Worm (Caenorhabditis elegans) whole organism, early embryonic: ENCODE measurements around the gene ttll-15.

Experiments used
- F13C5.2 ChIP-seq: sonication (generic microtip); optimal IDR thresholded peaks from 2 replicates; lab custom pipeline; 2017; ENCODE audit warnings: mild to moderate bottlenecking, missing genetic modification characterization, inconsistent platforms, missing compliant biosample characterization
- aly-1 ChIP-seq: sonication (generic microtip); optimal IDR thresholded peaks from 2 replicates; lab custom pipeline; 2016; ENCODE audit warnings: missing genetic modification characterization, missing compliant biosample characterization
- ama-1 ChIP-seq: fragments of 150-350 bp; optimal IDR thresholded peaks from 2 replicates; lab custom pipeline; 2014
- ceh-13 ChIP-seq: fragments of 200-800 bp; sonication (Bioruptor generic); optimal IDR thresholded peaks from 2 replicates; lab custom pipeline; 2018; ENCODE audit warnings: mild to moderate bottlenecking, missing genetic modification characterization, missing compliant biosample characterization
- ceh-36 ChIP-seq: sonication (generic microtip); optimal IDR thresholded peaks from 2 replicates; lab custom pipeline; 2016; ENCODE audit warnings: missing genetic modification characterization, inconsistent platforms, missing compliant biosample characterization
- ets-7 ChIP-seq: sonication (generic microtip); optimal IDR thresholded peaks from 2 replicates; lab custom pipeline; 2016; ENCODE audit warnings: missing genotype, missing genetic modification characterization, missing compliant biosample characterization
- flt-1 ChIP-seq: fragments of 200-800 bp; sonication (Bioruptor generic); IDR thresholded peaks from 2 replicates; pipeline ENCODE4 v1.3.6; 2022; ENCODE audit warnings: missing genetic modification characterization, missing compliant biosample characterization
- hmbx-1 ChIP-seq: sonication (generic microtip); optimal IDR thresholded peaks from 2 replicates; lab custom pipeline; 2016; ENCODE audit warnings: mild to moderate bottlenecking, missing genetic modification characterization, missing compliant biosample characterization
- scrt-1 ChIP-seq: fragments of 200-800 bp; sonication (Bioruptor generic); IDR thresholded peaks from 2 replicates; pipeline ENCODE4 v1.3.6; 2022; ENCODE audit warnings: missing genetic modification characterization, missing compliant biosample characterization
- sea-1 ChIP-seq: fragments of 200-800 bp; sonication (Bioruptor generic); conservative IDR thresholded peaks from 2 replicates; pipeline ENCODE4 v1.3.6; 2022; ENCODE audit warnings: missing genetic modification characterization, missing compliant biosample characterization
- tbx-11 ChIP-seq: fragments of 200-800 bp; sonication (Bioruptor generic); IDR thresholded peaks from 2 replicates; pipeline ENCODE4 v1.3.6; 2022; ENCODE audit warnings: missing genetic modification characterization, missing compliant biosample characterization
- tbx-37 ChIP-seq: fragments of 200-800 bp; sonication (Bioruptor generic); conservative IDR thresholded peaks from 2 replicates; pipeline ENCODE4 v1.3.6; 2022; ENCODE audit warnings: missing genetic modification reagents, missing genetic modification characterization, missing compliant biosample characterization
- tra-4 ChIP-seq: sonication (generic microtip); optimal IDR thresholded peaks from 2 replicates; lab custom pipeline; 2017; ENCODE audit warnings: missing genetic modification characterization, missing compliant biosample characterization

ce11 chrV:10379293-10379692 lies 21.0 kb downstream of the ttll-15 start, which contains the start of gene AC3.12:
- no peak for TF ChIP-seq ceh-13 (GFP tag; lab: Kevin White, UChicago)
- no peak for TF ChIP-seq tbx-37 (GFP tag; lab: Robert Waterston, UW)
- TF ChIP-seq hmbx-1 (tag; lab: Kevin White, UChicago) = no peak
- no peak for TF ChIP-seq F13C5.2 (tag; lab: Kevin White, UChicago)
- TF ChIP-seq aly-1 (tag; lab: Kevin White, UChicago) = no peak
- TF ChIP-seq tbx-11 (GFP tag; lab: Robert Waterston, UW) = no peak
- no peak for TF ChIP-seq ets-7 (tag; lab: Kevin White, UChicago)
- no peak for TF ChIP-seq ama-1 (lab: Kevin White, UChicago)
- no peak for TF ChIP-seq tra-4
- TF ChIP-seq sea-1 (GFP tag; lab: Robert Waterston, UW) = no peak
- TF ChIP-seq scrt-1 (GFP tag; lab: Robert Waterston, UW) = no peak
- no peak for TF ChIP-seq flt-1 (GFP tag; lab: Robert Waterston, UW)
- TF ChIP-seq ceh-36 = no peak
